Worm (Caenorhabditis elegans) whole organism, mixed stage, embryonic: ENCODE data around the gene gdh-1.
A peak's percentile ranks its signal among the peaks of the same experiment; 100 is the strongest.

Experiments
- bed-3 ChIP-seq: fragments of 200-800 bp; sonication (Bioruptor generic); optimal IDR thresholded peaks from 3 replicates; lab custom pipeline; 2018; ENCODE audit warnings: mild to moderate bottlenecking, missing genetic modification characterization, moderate library complexity, missing compliant biosample characterization
- ceh-39 ChIP-seq: fragments of 150-350 bp; optimal IDR thresholded peaks from 2 replicates; lab custom pipeline; 2014; ENCODE audit warnings: missing biosample characterization, missing genetic modification characterization
- ceh-43 ChIP-seq: fragments of 200-800 bp; sonication (Bioruptor generic); optimal IDR thresholded peaks from 2 replicates; lab custom pipeline; 2018; ENCODE audit warnings: mild to moderate bottlenecking, missing genetic modification characterization, moderate library complexity, missing compliant biosample characterization
- ceh-83 ChIP-seq: fragments of 200-800 bp; sonication (Bioruptor generic); optimal IDR thresholded peaks from 2 replicates; lab custom pipeline; 2018; ENCODE audit warnings: mild to moderate bottlenecking, missing genetic modification characterization, missing compliant biosample characterization
- ces-1 ChIP-seq: fragments of 150-350 bp; optimal IDR thresholded peaks from 2 replicates; lab custom pipeline; 2014; ENCODE audit warnings: missing biosample characterization, missing genetic modification reagents, missing genetic modification characterization
- cnd-1 ChIP-seq: fragments of 200-800 bp; sonication (Bioruptor generic); optimal IDR thresholded peaks from 2 replicates; lab custom pipeline; 2018; ENCODE audit warnings: mild to moderate bottlenecking, missing genetic modification characterization, missing compliant biosample characterization
- drap-1 ChIP-seq: fragments of 200-800 bp; sonication (Bioruptor generic); optimal IDR thresholded peaks from 3 replicates; lab custom pipeline; 2018; ENCODE audit warnings: mild to moderate bottlenecking, missing genetic modification characterization, missing compliant biosample characterization
- elt-1 ChIP-seq: sonication (generic microtip); optimal IDR thresholded peaks from 2 replicates; lab custom pipeline; 2017; ENCODE audit warnings: missing genetic modification characterization, mild to moderate bottlenecking, missing compliant biosample characterization, antibody characterized with exemption, moderate library complexity, borderline replicate concordance; ENCODE audit not compliant: insufficient read depth
- flh-1 ChIP-seq: fragments of 200-800 bp; sonication (Bioruptor generic); optimal IDR thresholded peaks from 2 replicates; lab custom pipeline; 2018; ENCODE audit warnings: mild to moderate bottlenecking, missing genetic modification characterization, moderate library complexity, missing compliant biosample characterization
- ham-2 ChIP-seq: fragments of 200-800 bp; sonication (Bioruptor generic); optimal IDR thresholded peaks from 2 replicates; lab custom pipeline; 2018; ENCODE audit warnings: mild to moderate bottlenecking, missing genetic modification characterization, missing compliant biosample characterization
- hlh-1 ChIP-seq: fragments of 150-350 bp; optimal IDR thresholded peaks from 2 replicates; lab custom pipeline; 2014; ENCODE audit warnings: missing biosample characterization, missing genetic modification reagents, missing genetic modification characterization
- lin-13 ChIP-seq: fragments of 150-350 bp; optimal IDR thresholded peaks from 2 replicates; lab custom pipeline; 2014; ENCODE audit warnings: missing biosample characterization, missing genetic modification characterization
- lin-32 ChIP-seq: fragments of 200-800 bp; sonication (Bioruptor generic); optimal IDR thresholded peaks from 2 replicates; lab custom pipeline; 2018; ENCODE audit warnings: mild to moderate bottlenecking, missing genetic modification characterization, missing compliant biosample characterization
- lsy-2 ChIP-seq: fragments of 150-350 bp; optimal IDR thresholded peaks from 2 replicates; lab custom pipeline; 2014; ENCODE audit warnings: missing biosample characterization, missing genetic modification characterization
- mab-5 ChIP-seq: fragments of 150-350 bp; optimal IDR thresholded peaks from 2 replicates; lab custom pipeline; 2014; ENCODE audit warnings: missing biosample characterization, missing genetic modification characterization
- mep-1 ChIP-seq: fragments of 150-350 bp; optimal IDR thresholded peaks from 2 replicates; lab custom pipeline; 2017; ENCODE audit warnings: missing biosample characterization, missing genetic modification reagents, missing genetic modification characterization, inconsistent platforms
- nhr-12 ChIP-seq: fragments of 150-350 bp; optimal IDR thresholded peaks from 2 replicates; lab custom pipeline; 2014; ENCODE audit warnings: missing biosample characterization, missing genetic modification characterization
- nhr-2 ChIP-seq: fragments of 150-350 bp; optimal IDR thresholded peaks from 2 replicates; lab custom pipeline; 2014; ENCODE audit warnings: missing biosample characterization, missing genetic modification characterization
- nhr-28 ChIP-seq: fragments of 150-350 bp; optimal IDR thresholded peaks from 2 replicates; lab custom pipeline; 2014; ENCODE audit warnings: missing biosample characterization, missing genetic modification characterization
- nhr-76 ChIP-seq: sonication (generic microtip); optimal IDR thresholded peaks from 2 replicates; lab custom pipeline; 2017; ENCODE audit warnings: missing biosample characterization, missing genetic modification characterization
- pha-4 ChIP-seq: fragments of 150-350 bp; optimal IDR thresholded peaks from 2 replicates; lab custom pipeline; 2018; ENCODE audit warnings: missing biosample characterization, missing genetic modification reagents, missing genetic modification characterization
- sem-2 ChIP-seq: fragments of 200-800 bp; sonication (Bioruptor generic); optimal IDR thresholded peaks from 2 replicates; lab custom pipeline; 2018; ENCODE audit warnings: mild to moderate bottlenecking, missing genetic modification characterization, missing compliant biosample characterization
- sptf-1 ChIP-seq: sonication (generic microtip); optimal IDR thresholded peaks from 2 replicates; lab custom pipeline; 2017; ENCODE audit warnings: mild to moderate bottlenecking, missing genetic modification characterization, moderate library complexity, missing compliant biosample characterization
- tbx-8 ChIP-seq: fragments of 200-800 bp; sonication (Bioruptor generic); optimal IDR thresholded peaks from 2 replicates; lab custom pipeline; 2018; ENCODE audit warnings: mild to moderate bottlenecking, missing genetic modification characterization, moderate library complexity, missing compliant biosample characterization
- unc-120 ChIP-seq: sonication (generic microtip); optimal IDR thresholded peaks from 2 replicates; lab custom pipeline; 2017; ENCODE audit warnings: missing genetic modification characterization, missing compliant biosample characterization; ENCODE audit not compliant: poor library complexity, severe bottlenecking
- unc-39 ChIP-seq: fragments of 150-350 bp; optimal IDR thresholded peaks from 2 replicates; lab custom pipeline; 2014; ENCODE audit warnings: missing biosample characterization, missing genetic modification characterization
- unc-62 ChIP-seq: fragments of 150-350 bp; optimal IDR thresholded peaks from 2 replicates; lab custom pipeline; 2014; ENCODE audit warnings: missing biosample characterization, missing genetic modification reagents, missing genetic modification characterization
- zip-8 ChIP-seq: fragments of 150-350 bp; optimal IDR thresholded peaks from 2 replicates; lab custom pipeline; 2014; ENCODE audit warnings: missing biosample characterization, missing genetic modification characterization
- ztf-11 ChIP-seq: fragments of 150-350 bp; optimal IDR thresholded peaks from 2 replicates; lab custom pipeline; 2014; ENCODE audit warnings: missing biosample characterization, missing genetic modification characterization

gdh-1 gene

DNA sequence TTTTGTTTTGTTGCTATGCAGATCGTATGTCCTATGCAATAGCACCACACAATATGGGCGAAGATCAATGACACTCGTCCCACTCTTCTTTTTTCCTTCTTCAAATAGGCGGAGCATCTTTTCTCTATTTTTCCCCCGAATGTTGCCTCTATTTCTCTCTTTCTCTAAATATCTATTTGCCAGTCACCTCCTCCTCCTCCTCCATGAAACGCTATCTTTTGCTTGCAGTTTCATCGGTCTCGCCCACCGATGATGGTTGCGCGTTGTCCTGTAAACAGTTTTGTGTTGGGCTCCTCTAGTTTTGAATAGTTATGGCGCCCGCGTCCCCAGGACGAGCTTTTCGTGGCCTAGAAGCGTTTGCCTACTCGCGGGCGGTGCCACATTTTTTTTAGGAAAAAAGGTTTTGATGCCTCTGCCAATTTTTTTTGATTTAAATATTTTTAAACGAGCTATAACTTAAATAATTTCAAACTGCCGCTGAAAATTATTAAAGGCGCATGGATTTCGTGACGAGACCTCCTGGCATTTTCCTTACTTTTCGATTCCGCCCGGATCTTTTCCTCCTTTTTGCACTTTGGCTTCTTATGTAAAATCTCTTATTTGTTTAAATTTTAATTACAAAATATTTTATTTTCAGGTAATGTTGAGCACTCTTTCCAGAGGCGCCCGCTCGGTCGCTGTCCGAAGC, at the start of gene gdh-1:
Gene gdh-1 (plus strand): TSS at position 638 of the 688 bp plus-strand sequence.
- no peak for TF ChIP-seq cnd-1 (tag; lab: Kevin White, UChicago)
- no peak for TF ChIP-seq lin-32 (GFP tag; lab: Kevin White, UChicago)
- no peak for TF ChIP-seq ceh-83
- no peak for TF ChIP-seq sem-2
- TF ChIP-seq zip-8 (tag; lab: Kevin White, UChicago), result no peak
- no peak for TF ChIP-seq unc-120 (tag; lab: Kevin White, UChicago)
- no peak for TF ChIP-seq mab-5 (tag; lab: Kevin White, UChicago)
- no peak for TF ChIP-seq nhr-28 (tag; lab: Kevin White, UChicago)
- TF ChIP-seq nhr-76 (tag; lab: Kevin White, UChicago), result no peak
- TF ChIP-seq pha-4 (tag; lab: Kevin White, UChicago), result no peak
- TF ChIP-seq, all 35 proteins: peak for 0

DNA sequence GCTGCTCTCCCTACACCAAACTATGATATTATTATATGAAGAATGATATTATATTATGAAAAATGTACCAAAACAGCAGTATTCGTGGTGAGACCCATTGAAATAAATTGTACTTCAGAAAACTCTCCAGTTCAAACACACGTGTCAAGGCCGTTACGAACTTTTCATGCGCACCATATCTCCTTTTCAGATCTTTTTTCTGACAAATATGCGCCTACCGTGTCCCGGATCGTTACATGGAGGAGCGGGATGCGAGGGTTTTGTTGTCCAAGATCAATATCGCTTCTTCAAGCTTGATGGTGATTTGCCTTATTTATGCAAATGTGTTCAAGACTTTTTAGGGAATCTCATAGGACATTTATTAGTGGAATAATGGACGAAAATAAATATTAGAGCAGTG, 49.4 kb upstream of the gdh-1 start:
- peak; percentile 5 for TF ChIP-seq elt-1
- no peak for TF ChIP-seq lin-32 (GFP tag; lab: Kevin White, UChicago)
- no peak for TF ChIP-seq zip-8 (tag; lab: Kevin White, UChicago)

- TF ChIP-seq ceh-83, result no peak
These were observed 44.3 kb upstream of the gdh-1 start for ce11 chrIV:11908733-11909132.

DNA sequence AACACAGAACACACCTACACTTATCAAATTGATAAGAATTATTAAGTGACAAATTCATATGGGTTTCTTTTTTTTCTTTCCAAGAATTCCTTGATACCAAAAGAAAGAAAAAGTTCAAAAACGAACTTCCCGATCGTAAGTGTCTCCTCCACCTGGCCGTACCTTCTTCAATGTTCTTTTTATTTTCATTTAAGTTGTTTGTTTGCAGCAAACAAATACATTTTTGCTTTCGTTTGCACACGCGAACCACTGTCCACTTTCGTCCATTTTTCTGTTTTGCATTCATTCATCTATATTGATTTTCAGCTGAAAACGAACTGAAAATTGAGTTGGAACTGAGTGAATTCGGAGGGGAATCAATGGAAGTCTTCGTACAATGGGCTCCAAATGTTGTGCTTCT, 41.3 kb upstream of the gdh-1 start, which contains the start of gene VZK822L.2:
Gene VZK822L.2 (plus strand): TSS at position 301 of the 400 bp plus-strand sequence.
- TF ChIP-seq zip-8 (tag; lab: Kevin White, UChicago) (no peak), flh-1 (GFP tag; lab: Kevin White, UChicago) (no peak), ceh-43 (GFP tag; lab: Kevin White, UChicago) (no peak), sem-2 (no peak), ztf-11 (tag; lab: Kevin White, UChicago) (no peak), ceh-39 (tag; lab: Kevin White, UChicago) (no peak), nhr-2 (tag; lab: Kevin White, UChicago) (no peak), nhr-28 (tag; lab: Kevin White, UChicago) (no peak), mep-1 (no peak), nhr-12 (tag; lab: Kevin White, UChicago) (no peak), pha-4 (tag; lab: Kevin White, UChicago) (no peak), ces-1 (GFP tag; lab: Kevin White, UChicago) (no peak), cnd-1 (tag; lab: Kevin White, UChicago) (no peak), tbx-8 (no peak), hlh-1 (no peak), elt-1 (no peak), bed-3 (GFP tag; lab: Kevin White, UChicago) (no peak), unc-39 (tag; lab: Kevin White, UChicago) (no peak), unc-62 (no peak)

ce11 chrIV:11913295-11913940, 39.6 kb upstream of the gdh-1 start:
- TF ChIP-seq cnd-1 (tag; lab: Kevin White, UChicago), result no peak
- no peak for TF ChIP-seq mep-1
- TF ChIP-seq mab-5 (tag; lab: Kevin White, UChicago), result no peak
- TF ChIP-seq nhr-28 (tag; lab: Kevin White, UChicago), result no peak
- no peak for TF ChIP-seq ceh-43 (GFP tag; lab: Kevin White, UChicago)

DNA sequence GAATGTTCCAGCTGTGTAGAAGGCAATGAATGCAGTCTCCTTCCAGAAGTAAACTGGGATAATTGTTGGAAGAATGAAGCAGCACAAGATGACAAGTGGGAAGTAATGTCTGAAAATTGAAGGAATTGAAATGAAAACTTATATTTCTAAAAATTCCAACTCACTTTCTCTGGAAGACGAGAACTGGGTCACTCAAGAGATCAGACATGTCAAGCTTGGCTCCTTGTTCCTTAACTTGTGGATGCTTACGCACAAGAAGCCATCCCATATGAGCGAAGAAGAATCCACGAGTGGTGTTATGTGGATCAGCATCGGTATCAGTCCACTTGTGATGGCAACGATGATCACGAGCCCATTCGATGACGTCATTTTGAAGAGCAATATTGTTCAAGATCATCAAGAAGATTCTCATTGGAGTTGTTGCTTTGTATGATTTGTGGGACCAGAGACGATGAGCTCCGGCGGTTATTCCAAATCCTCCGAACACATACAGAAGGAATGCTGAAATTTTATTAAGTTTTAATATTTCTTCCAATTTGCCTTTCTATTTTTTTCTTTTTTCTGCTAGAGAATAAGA, 38.7 kb upstream of the gdh-1 start:
- no peak for TF ChIP-seq sem-2
- TF ChIP-seq bed-3 (GFP tag; lab: Kevin White, UChicago), result no peak
- TF ChIP-seq ceh-83, result no peak
- TF ChIP-seq nhr-28 (tag; lab: Kevin White, UChicago), result no peak
- TF ChIP-seq unc-39 (tag; lab: Kevin White, UChicago), result no peak
- no peak for TF ChIP-seq lin-13
- no peak for TF ChIP-seq ham-2 (GFP tag; lab: Kevin White, UChicago)
- TF ChIP-seq hlh-1, result no peak
- no peak for TF ChIP-seq drap-1 (GFP tag; lab: Kevin White, UChicago)
- no peak for TF ChIP-seq sptf-1 (tag; lab: Kevin White, UChicago)
- no peak for TF ChIP-seq pha-4 (tag; lab: Kevin White, UChicago)
- no peak for TF ChIP-seq flh-1 (GFP tag; lab: Kevin White, UChicago)
- TF ChIP-seq lsy-2, result no peak
- TF ChIP-seq cnd-1 (tag; lab: Kevin White, UChicago), result no peak
- TF ChIP-seq, all 35 proteins: peak for 0
